Worm (Caenorhabditis elegans): Measurements from ENCODE around the gene hdl-2.
A peak's percentile ranks its signal among the peaks of the same experiment; 100 is the strongest.

The hdl-2 gene

ce11 chrIV:8892558-8892957 lies 18.6 kb downstream of the hdl-2 start, which contains the start of gene C27B7.2:
TSS of gene C27B7.2 (plus strand) at chrIV:8892858.
- TF ChIP-seq ceh-82 (tag; optimal IDR thresholded peaks at IDR 0.05) (no peak), unc-86 (tag; optimal IDR thresholded peaks at IDR 0.05) (no peak), efl-3 (GFP tag; optimal IDR thresholded peaks at IDR 0.05) (no peak), nhr-11 (tag; optimal IDR thresholded peaks at IDR 0.05) (no peak)

- no peak for TF ChIP-seq fkh-10 (GFP tag; optimal IDR thresholded peaks at IDR 0.05)
- peak; percentile 10 for TF ChIP-seq nhr-77 (tag; optimal IDR thresholded peaks at IDR 0.05)
- TF ChIP-seq ztf-4 (tag; optimal IDR thresholded peaks at IDR 0.05) = no peak
- peak; percentile 17 for TF ChIP-seq blmp-1 (tag; optimal IDR thresholded peaks at IDR 0.05)
- TF ChIP-seq ceh-90 (tag; optimal IDR thresholded peaks at IDR 0.05) = no peak
- peak; percentile 61 for TF ChIP-seq nhr-20 (tag; optimal IDR thresholded peaks at IDR 0.05)
- no peak for TF ChIP-seq tlp-1 (tag; optimal IDR thresholded peaks at IDR 0.05)
- peak; percentile 19 for TF ChIP-seq snpc-4 (tag; optimal IDR thresholded peaks at IDR 0.05)
- no peak for TF ChIP-seq nhr-11 (tag; optimal IDR thresholded peaks at IDR 0.05)
- peak; percentile 41 to 76 for TF ChIP-seq lsy-2 (tag; optimal IDR thresholded peaks at IDR 0.05)
- peak in 1 of 2 experiments; percentile 22 for TF ChIP-seq mdl-1 (tag; optimal IDR thresholded peaks at IDR 0.05)
- TF ChIP-seq dsc-1 (tag; optimal IDR thresholded peaks at IDR 0.05) = peak; percentile 57
- TF ChIP-seq xbp-1 (tag; optimal IDR thresholded peaks at IDR 0.05) = peak; percentile 8
- peak; percentile 58 for TF ChIP-seq nhr-71 (tag; optimal IDR thresholded peaks at IDR 0.05)
- TF ChIP-seq swsn-7 (tag; optimal IDR thresholded peaks at IDR 0.05) = peak; percentile 25
- TF ChIP-seq mab-9 (GFP tag; IDR thresholded peaks at IDR 0.05) = no peak
- peak; percentile 79 for TF ChIP-seq fkh-8 (tag; optimal IDR thresholded peaks at IDR 0.05)
- no peak for TF ChIP-seq vab-15 (tag; optimal IDR thresholded peaks at IDR 0.05)
- TF ChIP-seq mep-1 (tag; optimal IDR thresholded peaks at IDR 0.05) = peak; percentile 76
- TF ChIP-seq efl-1 (optimal IDR thresholded peaks at IDR 0.05) = peak; percentile 54 to 65
- peak; percentile 65 to 93 for TF ChIP-seq efl-1 (GFP tag; optimal IDR thresholded peaks at IDR 0.05 in 1 of 2)
- peak; percentile 13 for TF ChIP-seq irx-1 (tag; optimal IDR thresholded peaks at IDR 0.05)
- no peak for TF ChIP-seq ceh-63 (GFP tag; optimal IDR thresholded peaks at IDR 0.05)
- TF ChIP-seq zip-4 (GFP tag; optimal IDR thresholded peaks at IDR 0.05) = peak; percentile 39
- TF ChIP-seq hlh-4 (tag; optimal IDR thresholded peaks at IDR 0.05) = no peak
- peak; percentile 23 for TF ChIP-seq nhr-90 (tag; optimal IDR thresholded peaks at IDR 0.05; ENCODE audit: poor library complexity)
- peak; percentile 43 to 63 (median 52) for TF ChIP-seq dpl-1 (GFP tag; optimal IDR thresholded peaks at IDR 0.05)
- peak; percentile 4 for TF ChIP-seq egl-13 (tag; optimal IDR thresholded peaks at IDR 0.05)
- no peak for TF ChIP-seq nhr-28 (tag; optimal IDR thresholded peaks at IDR 0.05)
- no peak for TF ChIP-seq ceh-88 (GFP tag; IDR thresholded peaks at IDR 0.05)
- TF ChIP-seq fos-1 (tag; optimal IDR thresholded peaks at IDR 0.05) = peak; percentile 5
- TF ChIP-seq snu-23 (GFP tag; optimal IDR thresholded peaks at IDR 0.05) = peak; percentile 64
- peak; percentile 58 to 80 for TF ChIP-seq lin-35 (GFP tag; optimal IDR thresholded peaks at IDR 0.05)
- peak; percentile 64 for TF ChIP-seq nhr-47 (tag; optimal IDR thresholded peaks at IDR 0.05)
- TF ChIP-seq aha-1 (tag; optimal IDR thresholded peaks at IDR 0.05) = no peak
- TF ChIP-seq F16B12.6 (tag; optimal IDR thresholded peaks at IDR 0.05) = peak; percentile 12
- TF ChIP-seq lin-15B (tag; optimal IDR thresholded peaks at IDR 0.05) = peak; percentile 35
- TF ChIP-seq aly-2 (tag; optimal IDR thresholded peaks at IDR 0.05) = no peak
- TF ChIP-seq lin-39 (tag; optimal IDR thresholded peaks at IDR 0.05) = no peak
- TF ChIP-seq unc-98 (GFP tag; IDR thresholded peaks at IDR 0.05) = no peak
- peak in 1 of 6 experiments; percentile 3 for TF ChIP-seq elt-3 (tag; optimal IDR thresholded peaks at IDR 0.05)
- no peak for TF ChIP-seq ama-1 (optimal IDR thresholded peaks at IDR 0.05)
- TF ChIP-seq zag-1 (tag; optimal IDR thresholded peaks at IDR 0.05) = no peak
- TF ChIP-seq nhr-85 (tag) = peak; percentile 5
- peak; percentile 29 for TF ChIP-seq tbx-2 (tag; optimal IDR thresholded peaks at IDR 0.05)
- peak; percentile 78 for TF ChIP-seq skn-1 (tag; optimal IDR thresholded peaks at IDR 0.05)
- peak; percentile 76 for TF ChIP-seq lin-14 (GFP tag; optimal IDR thresholded peaks at IDR 0.05)
- TF ChIP-seq nhr-237 (tag; optimal IDR thresholded peaks at IDR 0.05) = peak; percentile 26
- TF ChIP-seq lin-13 (GFP tag; optimal IDR thresholded peaks at IDR 0.05) = peak; percentile 43
Observed at ce11 chrIV:8893746-8894145, 19.8 kb downstream of the hdl-2 start, which contains the start of gene rad-54.L2. TSS of gene rad-54.L2 (plus strand) at chrIV:8894077.

Measured in whole organism, L1 larva.